Fruit fly (Drosophila melanogaster) whole organism, embryonic: Measurements from ENCODE around the gene CG43332.

ENCODE experiments used
- Asciz ChIP-seq: fragments of 200-800 bp; sonication (Bioruptor generic); optimal IDR thresholded peaks from 2 replicates; lab custom pipeline; 2017; ENCODE audit warnings: missing biosample characterization, mild to moderate bottlenecking, missing genetic modification characterization, missing genetic modification reagents
- Atf-2 ChIP-seq: fragments of 200-800 bp; sonication (Bioruptor generic); optimal IDR thresholded peaks from 2 replicates; lab custom pipeline; 2016; ENCODE audit warnings: missing biosample characterization, missing genetic modification characterization
- CG10543 ChIP-seq: fragments of 200-800 bp; sonication (Bioruptor generic); optimal IDR thresholded peaks from 3 replicates; lab custom pipeline; 2017; ENCODE audit warnings: missing biosample characterization, mild to moderate bottlenecking, missing genetic modification characterization, moderate library complexity
- CG11093 ChIP-seq: fragments of 200-800 bp; sonication (Bioruptor generic); IDR thresholded peaks from 3 replicates; pipeline ENCODE4 v1.3.6; 2022; ENCODE audit warnings: missing biosample characterization, missing genetic modification characterization
- CG11456 ChIP-seq: fragments of 200-800 bp; sonication (Bioruptor generic); IDR thresholded peaks from 3 replicates; pipeline ENCODE4 v1.3.6; 2022; ENCODE audit warnings: missing biosample characterization, missing genetic modification characterization
- CG11723 ChIP-seq: fragments of 200-800 bp; sonication (Bioruptor generic); optimal IDR thresholded peaks from 2 replicates; lab custom pipeline; 2017; ENCODE audit warnings: missing biosample characterization, mild to moderate bottlenecking, missing genetic modification characterization
- CG15514 ChIP-seq: fragments of 200-800 bp; sonication (Bioruptor generic); optimal IDR thresholded peaks from 3 replicates; lab custom pipeline; 2017; ENCODE audit warnings: missing biosample characterization, missing genetic modification characterization, mild to moderate bottlenecking, moderate library complexity, missing genetic modification reagents
- CG15696 ChIP-seq: fragments of 200-800 bp; sonication (Bioruptor generic); optimal IDR thresholded peaks from 2 replicates; lab custom pipeline; 2019; ENCODE audit warnings: missing biosample characterization, mild to moderate bottlenecking, missing genetic modification characterization, moderate library complexity
- CG16863 ChIP-seq: fragments of 200-800 bp; sonication (Bioruptor generic); optimal IDR thresholded peaks from 3 replicates; lab custom pipeline; 2016; ENCODE audit warnings: missing biosample characterization, missing genetic modification characterization
- CG17568 ChIP-seq: fragments of 200-800 bp; sonication (Bioruptor generic); optimal IDR thresholded peaks from 2 replicates; lab custom pipeline; 2018; ENCODE audit warnings: missing biosample characterization, mild to moderate bottlenecking, missing genetic modification characterization, moderate library complexity
- CG17829 ChIP-seq: fragments of 200-800 bp; optimal IDR thresholded peaks from 2 replicates; lab custom pipeline; 2019; ENCODE audit warnings: missing biosample characterization, mild to moderate bottlenecking, missing genetic modification characterization, moderate library complexity
- CG2116 ChIP-seq: fragments of 200-800 bp; sonication (Bioruptor generic); optimal IDR thresholded peaks from 3 replicates; lab custom pipeline; 2018; ENCODE audit warnings: missing biosample characterization, mild to moderate bottlenecking, missing genetic modification characterization
- CG2678 ChIP-seq: fragments of 200-800 bp; sonication (Bioruptor generic); optimal IDR thresholded peaks from 3 replicates; lab custom pipeline; 2019; ENCODE audit warnings: missing biosample characterization, mild to moderate bottlenecking, missing genetic modification characterization, moderate library complexity
- CG3995 ChIP-seq: fragments of 200-800 bp; sonication (Bioruptor generic); optimal IDR thresholded peaks from 3 replicates; lab custom pipeline; 2016; ENCODE audit warnings: missing biosample characterization, missing genetic modification characterization
- CG5953 ChIP-seq: fragments of 200-800 bp; sonication (Bioruptor generic); IDR thresholded peaks from 2 replicates; pipeline ENCODE4 v1.3.6; 2022; ENCODE audit warnings: missing biosample characterization, missing genetic modification characterization
- CG8478 ChIP-seq: fragments of >200 bp; optimal IDR thresholded peaks from 2 replicates; lab custom pipeline; 2018
- CG9609 ChIP-seq: fragments of 200-800 bp; sonication (Bioruptor generic); optimal IDR thresholded peaks from 3 replicates; lab custom pipeline; 2016; ENCODE audit warnings: missing biosample characterization, missing genetic modification characterization
- D19B ChIP-seq: fragments of 200-800 bp; sonication (Bioruptor generic); optimal IDR thresholded peaks from 2 replicates; lab custom pipeline; 2017; ENCODE audit warnings: missing biosample characterization, mild to moderate bottlenecking, missing genetic modification characterization
- Doc2 ChIP-seq: fragments of 200-800 bp; sonication (Bioruptor generic); IDR thresholded peaks from 2 replicates; pipeline ENCODE4 v1.3.6; 2022; ENCODE audit warnings: missing biosample characterization, missing genetic modification characterization
- Gsc ChIP-seq: fragments of 200-800 bp; sonication (Bioruptor generic); IDR thresholded peaks from 2 replicates; pipeline ENCODE4 v1.3.6; 2022; ENCODE audit warnings: missing biosample characterization, missing genetic modification characterization
- Hr51 ChIP-seq, 2 experiments: fragments of 200-800 bp; sonication (Bioruptor generic); optimal IDR thresholded peaks; 2 replicates in 1 of 2; 3 replicates in 1 of 2; lab custom pipeline; 2016 to 2018; ENCODE audit warnings: missing biosample characterization in 2 of 2, missing genetic modification characterization in 2 of 2, mild to moderate bottlenecking in 1 of 2, moderate library complexity in 1 of 2
- Hr78 ChIP-seq, 2 experiments: fragments of 200-800 bp in 1 of 2; fragments of >200 bp in 1 of 2; sonication (Bioruptor generic) in 1 of 2; optimal IDR thresholded peaks; 2 replicates each; lab custom pipeline; 2017 to 2019; ENCODE audit warnings: missing biosample characterization in 2 of 2, missing genetic modification characterization in 2 of 2, mild to moderate bottlenecking in 1 of 2, moderate library complexity in 1 of 2
- Lim3 ChIP-seq: fragments of 200-800 bp; sonication (Bioruptor generic); IDR thresholded peaks from 2 replicates; pipeline ENCODE4 v1.3.6; 2022; ENCODE audit warnings: missing biosample characterization, missing genetic modification characterization
- NC2α ChIP-seq: fragments of 200-800 bp; sonication (Bioruptor generic); optimal IDR thresholded peaks from 2 replicates; lab custom pipeline; 2016; ENCODE audit warnings: missing biosample characterization, missing genetic modification characterization
- Nf-YC ChIP-seq: fragments of 200-800 bp; optimal IDR thresholded peaks from 3 replicates; lab custom pipeline; 2019; ENCODE audit warnings: missing biosample characterization, mild to moderate bottlenecking, missing genetic modification characterization, moderate library complexity
- Pdp1 ChIP-seq, 2 experiments: fragments of 200-800 bp; sonication (Bioruptor generic); optimal IDR thresholded peaks; 3 replicates each; lab custom pipeline; 2016; ENCODE audit warnings: missing biosample characterization in 2 of 2, missing genetic modification characterization in 2 of 2, mild to moderate bottlenecking in 1 of 2, moderate library complexity in 1 of 2
- Ravus ChIP-seq: fragments of 200-800 bp; sonication (Bioruptor generic); IDR thresholded peaks from 2 replicates; pipeline ENCODE4 v1.3.6; 2022; ENCODE audit warnings: missing biosample characterization, missing genetic modification characterization
- Rfx ChIP-seq: fragments of 200-800 bp; sonication (Bioruptor generic); IDR thresholded peaks from 2 replicates; pipeline ENCODE4 v1.3.6; 2022; ENCODE audit warnings: missing biosample characterization, missing genetic modification characterization
- Side ChIP-seq: fragments of 200-800 bp; sonication (Bioruptor generic); optimal IDR thresholded peaks from 2 replicates; lab custom pipeline; 2016; ENCODE audit warnings: missing biosample characterization, missing genetic modification characterization
- Trl ChIP-seq, 3 experiments: fragments of >200 bp in 2 of 3; fragments of 200-800 bp in 1 of 3; sonication (Bioruptor generic) in 1 of 3; optimal IDR thresholded peaks; 2 replicates in 1 of 3; 3 replicates in 2 of 3; lab custom pipeline; 2016 to 2017; ENCODE audit warnings: missing biosample characterization in 1 of 3, missing genetic modification characterization in 1 of 3
- ac ChIP-seq: fragments of 200-800 bp; sonication (Bioruptor generic); optimal IDR thresholded peaks from 3 replicates; lab custom pipeline; 2017; ENCODE audit warnings: missing biosample characterization, mild to moderate bottlenecking, missing genetic modification characterization
- ap ChIP-seq: fragments of 200-800 bp; sonication (Bioruptor generic); IDR thresholded peaks from 2 replicates; pipeline ENCODE4 v1.3.6; 2022; ENCODE audit warnings: missing biosample characterization, missing genetic modification characterization
- ara ChIP-seq: fragments of 200-800 bp; sonication (Bioruptor generic); IDR thresholded peaks from 2 replicates; pipeline ENCODE4 v1.3.6; 2022; ENCODE audit warnings: missing biosample characterization, missing genetic modification characterization
- bab2 ChIP-seq: fragments of 200-800 bp; sonication (Bioruptor generic); optimal IDR thresholded peaks from 2 replicates; lab custom pipeline; 2016; ENCODE audit warnings: missing biosample characterization, missing genetic modification characterization
- eve ChIP-seq, 2 experiments: fragments of >200 bp; optimal IDR thresholded peaks; 2 replicates each; lab custom pipeline; 2017; ENCODE audit warnings: missing biosample characterization in 2 of 2, missing genetic modification characterization in 2 of 2
- fru ChIP-seq: fragments of >200 bp; optimal IDR thresholded peaks from 2 replicates; lab custom pipeline; 2017
- grau ChIP-seq: fragments of 200-800 bp; optimal IDR thresholded peaks from 3 replicates; lab custom pipeline; 2019; ENCODE audit warnings: missing biosample characterization, mild to moderate bottlenecking, missing genetic modification characterization, moderate library complexity
- hbn ChIP-seq: fragments of 200-800 bp; sonication (Bioruptor generic); IDR thresholded peaks from 2 replicates; pipeline ENCODE4 v1.3.6; 2022; ENCODE audit warnings: missing biosample characterization, missing genetic modification characterization; ENCODE audit not compliant: partially characterized antibody
- hkb ChIP-seq, 2 experiments: fragments of 200-800 bp in 1 of 2; fragments of >200 bp in 1 of 2; sonication (Bioruptor generic) in 1 of 2; IDR thresholded peaks in 1 of 2; optimal IDR thresholded peaks in 1 of 2; 2 replicates each; pipeline versions ENCODE4 v1.3.6 to Lab custom; 2017 to 2022; ENCODE audit warnings: missing biosample characterization in 1 of 2, missing genetic modification characterization in 1 of 2
- ind ChIP-seq: fragments of 200-800 bp; sonication (Bioruptor generic); optimal IDR thresholded peaks from 3 replicates; lab custom pipeline; 2016; ENCODE audit warnings: missing biosample characterization, missing genetic modification characterization
- lov ChIP-seq, 2 experiments: fragments of 200-800 bp in 1 of 2; fragments of >200 bp in 1 of 2; sonication (Bioruptor generic) in 1 of 2; IDR thresholded peaks in 1 of 2; optimal IDR thresholded peaks in 1 of 2; 2 replicates in 1 of 2; 3 replicates in 1 of 2; pipeline versions ENCODE4 v1.3.6 to Lab custom; 2017 to 2022; ENCODE audit warnings: missing biosample characterization in 1 of 2, missing genetic modification characterization in 1 of 2
- mld ChIP-seq: fragments of 200-800 bp; sonication (Bioruptor generic); IDR thresholded peaks from 3 replicates; pipeline ENCODE4 v1.3.6; 2022; ENCODE audit warnings: missing biosample characterization, missing genetic modification characterization; ENCODE audit not compliant: partially characterized antibody
- pros ChIP-seq: fragments of 200-800 bp; sonication (Bioruptor generic); optimal IDR thresholded peaks from 3 replicates; lab custom pipeline; 2019; ENCODE audit warnings: missing biosample characterization, mild to moderate bottlenecking, missing genetic modification characterization, moderate library complexity
- rib ChIP-seq: fragments of 200-800 bp; sonication (Bioruptor generic); IDR thresholded peaks from 2 replicates; pipeline ENCODE4 v1.3.6; 2022; ENCODE audit warnings: missing biosample characterization, missing genetic modification characterization
- shn ChIP-seq: fragments of 200-800 bp; sonication (Bioruptor generic); optimal IDR thresholded peaks from 3 replicates; lab custom pipeline; 2016; ENCODE audit warnings: missing biosample characterization, missing genetic modification characterization
- slbo ChIP-seq: fragments of 200-800 bp; sonication (Bioruptor generic); IDR thresholded peaks from 2 replicates; pipeline ENCODE4 v1.3.6; 2022; ENCODE audit warnings: missing biosample characterization, missing genetic modification characterization
- sr ChIP-seq: fragments of 200-800 bp; sonication (Bioruptor generic); IDR thresholded peaks from 3 replicates; pipeline ENCODE4 v1.3.6; 2022; ENCODE audit warnings: missing biosample characterization, missing genetic modification characterization
- vvl ChIP-seq: fragments of 200-800 bp; sonication (Bioruptor generic); IDR thresholded peaks from 2 replicates; pipeline ENCODE4 v1.3.6; 2022; ENCODE audit warnings: missing biosample characterization, missing genetic modification characterization
- yki ChIP-seq: fragments of >200 bp; optimal IDR thresholded peaks from 3 replicates; lab custom pipeline; 2018

The CG43332 gene

DNA sequence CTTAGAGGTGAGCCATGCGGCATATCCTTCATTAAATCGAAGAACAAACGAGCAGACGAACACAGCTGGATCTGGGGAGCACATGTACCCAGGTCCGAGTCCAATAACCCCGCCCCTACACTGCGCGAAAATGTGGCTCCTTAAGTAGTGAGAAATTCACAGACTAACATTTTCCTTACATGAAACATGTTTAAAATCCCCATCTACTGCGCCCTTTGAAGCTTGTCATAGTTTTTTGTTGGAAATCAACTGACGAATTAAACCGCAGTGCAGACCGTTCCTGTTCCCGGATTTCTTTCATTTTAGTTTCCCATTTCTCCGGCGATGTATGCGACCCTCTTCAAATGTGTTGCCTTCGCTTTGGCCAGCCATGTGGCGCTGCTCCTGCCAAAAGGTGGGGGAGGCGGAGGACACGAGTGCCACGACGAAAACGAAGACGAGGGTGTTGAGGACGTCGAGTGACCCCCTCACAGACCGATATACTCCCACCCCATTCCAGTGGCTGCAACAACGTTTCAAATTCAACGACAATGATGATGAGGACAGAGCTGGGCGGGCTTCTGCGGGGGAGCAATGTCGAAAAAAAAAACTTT is 40.2 kb downstream of the CG43332 start (continued):
- no peak for TF ChIP-seq Atf-2
- TF ChIP-seq hkb (optimal IDR thresholded peaks at IDR 0.05; lab: Kevin White, UChicago) = no peak
- peak; percentile 75 for TF ChIP-seq hkb (GFP tag; IDR thresholded peaks at IDR 0.05; lab: Robert Waterston, UW)
- no peak for TF ChIP-seq CG17568 (GFP tag; lab: Kevin White, UChicago)
- no peak for TF ChIP-seq hbn
- TF ChIP-seq CG15514 (GFP tag; lab: Kevin White, UChicago) = peak; percentile 55
- TF ChIP-seq CG10543 (GFP tag; lab: Kevin White, UChicago) = peak; percentile 19
- peak; percentile 67; the same call in 2 of the 3 replicates for TF ChIP-seq CG11093 (GFP tag; lab: Robert Waterston, UW)
- TF ChIP-seq CG9609 (GFP tag; lab: Kevin White, UChicago) = no peak
- peak; percentile 24 for TF ChIP-seq CG11723 (GFP tag; lab: Kevin White, UChicago)
- peak in 1 of 2 experiments; percentile 47 for TF ChIP-seq Pdp1 (GFP tag; optimal IDR thresholded peaks at IDR 0.05; lab: Kevin White, UChicago)
- peak; percentile 84 for TF ChIP-seq CG2678
- TF ChIP-seq vvl (GFP tag; lab: Robert Waterston, UW) = peak; percentile 85
- TF ChIP-seq ap (GFP tag; lab: Robert Waterston, UW) = 0 out of 2 replicates have a peak, but pooled peaks have one; percentile 39
- TF ChIP-seq eve (GFP tag; optimal IDR thresholded peaks at IDR 0.05; lab: Kevin White, UChicago) = no peak
- TF ChIP-seq CG2116 (GFP tag; lab: Kevin White, UChicago) = no peak
- TF ChIP-seq sr (GFP tag; lab: Robert Waterston, UW) = 0 out of 3 replicates have a peak, but pooled peaks have one; percentile 17
- TF ChIP-seq Hr51 (GFP tag; optimal IDR thresholded peaks at IDR 0.05; lab: Kevin White, UChicago) = peak in 1 of 2 experiments; percentile 45
- TF ChIP-seq CG17829 (tag; lab: Kevin White, UChicago) = peak; percentile 52
- peak; percentile 56 for TF ChIP-seq CG16863 (GFP tag; lab: Kevin White, UChicago)
- TF ChIP-seq Asciz (GFP tag; lab: Kevin White, UChicago) = peak; percentile 68
- peak; percentile 13 for TF ChIP-seq pros (GFP tag; lab: Kevin White, UChicago)
- TF ChIP-seq Lim3 = peak; percentile 40; the same call in 1 of the 2 replicates
- TF ChIP-seq CG15696 (tag; lab: Kevin White, UChicago) = no peak
- peak; percentile 34 for TF ChIP-seq bab2 (GFP tag; lab: Kevin White, UChicago)
- TF ChIP-seq yki (lab: Kevin White, UChicago) = no peak
- TF ChIP-seq Trl (optimal IDR thresholded peaks at IDR 0.05; lab: Kevin White, UChicago) = no peak
- peak; percentile 50 for TF ChIP-seq Trl (GFP tag; optimal IDR thresholded peaks at IDR 0.05; lab: Kevin White, UChicago)
- TF ChIP-seq mld (GFP tag; lab: Robert Waterston, UW) = no peak
- peak; percentile 76 for TF ChIP-seq ind (GFP tag; lab: Kevin White, UChicago)
- TF ChIP-seq fru (lab: Kevin White, UChicago) = no peak
- TF ChIP-seq Hr78 (GFP tag; optimal IDR thresholded peaks at IDR 0.05; lab: Kevin White, UChicago) = no peak
- no peak for TF ChIP-seq CG8478
- TF ChIP-seq grau (tag; lab: Kevin White, UChicago) = peak; percentile 50
- TF ChIP-seq CG5953 (GFP tag; lab: Robert Waterston, UW) = peak; percentile 62
- TF ChIP-seq Doc2 (GFP tag; lab: Robert Waterston, UW) = peak; percentile 39; the same call in 1 of the 2 replicates
- TF ChIP-seq Rfx (GFP tag; lab: Robert Waterston, UW) = peak; percentile 76
- TF ChIP-seq CG11456 = peak; percentile 83
- peak; percentile 42 for TF ChIP-seq Side
- 0 out of 2 replicates have a peak, but pooled peaks have one; percentile 34 for TF ChIP-seq Gsc (GFP tag; lab: Robert Waterston, UW)
- TF ChIP-seq rib (GFP tag; lab: Robert Waterston, UW) = no peak
- no peak for TF ChIP-seq Ravus (GFP tag; lab: Robert Waterston, UW)
- no peak for TF ChIP-seq NC2α (GFP tag; lab: Kevin White, UChicago)
- TF ChIP-seq ac (GFP tag; lab: Kevin White, UChicago) = no peak
- TF ChIP-seq CG3995 (GFP tag; lab: Kevin White, UChicago) = no peak
- peak; percentile 19 for TF ChIP-seq D19B (GFP tag; lab: Kevin White, UChicago)
- TF ChIP-seq ara (GFP tag; lab: Robert Waterston, UW) = peak; percentile 45; the same call in 1 of the 2 replicates
- TF ChIP-seq Nf-YC (tag; lab: Kevin White, UChicago) = peak; percentile 31
- TF ChIP-seq slbo = peak; percentile 78
- TF ChIP-seq shn (GFP tag; lab: Kevin White, UChicago) = no peak
- TF ChIP-seq lov (optimal IDR thresholded peaks at IDR 0.05; lab: Kevin White, UChicago) = no peak
- TF ChIP-seq lov (GFP tag; IDR thresholded peaks at IDR 0.05; lab: Robert Waterston, UW) = 0 out of 3 replicates have a peak, but pooled peaks have one; percentile 19
